Worm (Caenorhabditis elegans): ENCODE measurements around the gene cpi-1.

cpi-1 gene

DNA sequence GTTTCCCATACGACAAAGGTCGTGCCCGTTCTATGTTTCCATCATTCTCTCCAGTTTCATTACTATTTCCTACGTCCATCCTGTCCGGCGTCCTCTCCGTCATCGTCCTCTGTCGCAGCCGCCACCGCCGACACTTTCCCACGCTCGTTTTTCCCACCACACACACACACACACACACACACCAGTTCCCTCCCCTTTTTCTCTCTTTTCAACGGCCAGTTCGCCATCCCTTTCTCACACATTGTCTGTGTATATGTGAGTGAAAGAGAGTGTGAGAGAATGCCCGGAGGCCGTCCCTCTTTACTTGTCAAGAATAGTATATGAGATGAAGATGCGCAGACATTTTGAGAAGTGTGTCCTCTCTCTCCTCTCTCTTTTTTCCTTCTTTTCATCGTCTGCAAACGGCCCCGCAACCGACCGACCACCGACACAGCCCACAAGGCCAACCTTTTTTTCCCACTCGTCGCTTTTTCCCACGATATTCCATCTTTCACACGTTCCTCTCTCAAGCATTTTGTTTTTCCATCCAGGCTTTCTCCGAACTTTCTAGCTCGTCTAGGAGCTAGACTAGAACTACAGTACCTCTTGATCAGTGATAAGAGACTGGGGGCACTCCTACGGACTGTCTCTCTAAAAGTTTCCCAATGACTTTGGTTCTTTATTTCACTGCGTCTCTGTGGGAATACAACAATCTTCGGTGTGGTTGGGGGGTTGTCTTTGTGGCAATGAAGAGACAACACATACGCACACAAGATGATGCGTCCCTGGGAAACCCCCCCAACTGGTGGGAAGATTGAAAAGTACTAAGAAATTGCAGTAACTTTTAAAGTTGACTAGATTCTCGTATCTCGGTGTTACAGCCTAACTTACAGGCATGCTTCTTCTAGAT lies 3.8 kb upstream of the cpi-1 start (continued):
- TF ChIP-seq hrde-1 (tag; optimal IDR thresholded peaks at IDR 0.05; ENCODE audit: borderline replicate concordance) (no peak), ztf-3 (GFP tag; optimal IDR thresholded peaks at IDR 0.05) (peak; percentile 58), chd-7 (tag; optimal IDR thresholded peaks at IDR 0.05) (peak; percentile 53), somi-1 (GFP tag; optimal IDR thresholded peaks at IDR 0.05) (peak; percentile 66), atf-7 (tag; optimal IDR thresholded peaks at IDR 0.05) (peak; percentile 81), ceh-40 (GFP tag; IDR thresholded peaks at IDR 0.05) (no peak), him-1 (tag; optimal IDR thresholded peaks at IDR 0.05) (no peak), nhr-120 (GFP tag; IDR thresholded peaks at IDR 0.05) (no peak), hmg-20 (GFP tag; IDR thresholded peaks at IDR 0.05) (0 out of 2 replicates have a peak, but pooled peaks have one; percentile 9), attf-3 (GFP tag; conservative IDR thresholded peaks at IDR 0.05) (no peak), nhr-80 (tag; optimal IDR thresholded peaks at IDR 0.05) (peak; percentile 97), die-1 (tag; optimal IDR thresholded peaks at IDR 0.05) (peak; percentile 48), aptf-2 (GFP tag; conservative IDR thresholded peaks at IDR 0.05) (0 out of 2 replicates have a peak, but pooled peaks have one; percentile 54), F23B12.7 (tag; optimal IDR thresholded peaks at IDR 0.05; ENCODE audit: insufficient read depth) (no peak), F57C9.4 (tag; optimal IDR thresholded peaks at IDR 0.05) (no peak), rcor-1 (GFP tag; IDR thresholded peaks at IDR 0.05) (0 out of 2 replicates have a peak, but pooled peaks have one; percentile 35), mes-4 (tag; optimal IDR thresholded peaks at IDR 0.05) (no peak), hlh-26 (GFP tag; conservative IDR thresholded peaks at IDR 0.05) (no peak), attf-6 (GFP tag; IDR thresholded peaks at IDR 0.05) (no peak), madf-3 (GFP tag; IDR thresholded peaks at IDR 0.05) (no peak), egl-44 (GFP tag; IDR thresholded peaks at IDR 0.05) (peak; percentile 74), lin-35 (GFP tag; optimal IDR thresholded peaks at IDR 0.05) (peak in 1 of 3 experiments; percentile 21), gei-17 (GFP tag; optimal IDR thresholded peaks at IDR 0.05) (no peak), lsl-1 (GFP tag; optimal IDR thresholded peaks at IDR 0.05) (no peak), Y56A3A.18 (GFP tag; IDR thresholded peaks at IDR 0.05) (0 out of 2 replicates have a peak, but pooled peaks have one; percentile 65), B0019.2 (GFP tag; conservative IDR thresholded peaks at IDR 0.05) (no peak), ztf-25 (GFP tag; IDR thresholded peaks at IDR 0.05) (no peak), B0035.1 (tag; optimal IDR thresholded peaks at IDR 0.05) (no peak), F39B2.1 (GFP tag; IDR thresholded peaks at IDR 0.05) (no peak), cebp-1 (GFP tag; IDR thresholded peaks at IDR 0.05) (peak; percentile 63; the same call in 1 of the 2 replicates), cebp-1 (tag; optimal IDR thresholded peaks at IDR 0.05) (peak; percentile 73), ztf-28 (GFP tag; IDR thresholded peaks at IDR 0.05) (no peak), snpc-3.4 (tag; optimal IDR thresholded peaks at IDR 0.05) (no peak), zim-3 (tag; optimal IDR thresholded peaks at IDR 0.05) (no peak), T26A5.8 (tag; optimal IDR thresholded peaks at IDR 0.05) (no peak), lin-40 (tag; optimal IDR thresholded peaks at IDR 0.05) (peak; percentile 67), let-526 (GFP tag; IDR thresholded peaks at IDR 0.05) (no peak), mel-28 (tag; optimal IDR thresholded peaks at IDR 0.05; ENCODE audit: borderline replicate concordance) (no peak), F22D6.2 (tag; optimal IDR thresholded peaks at IDR 0.05) (no peak), pha-4 (tag; optimal IDR thresholded peaks at IDR 0.05) (no peak), rpc-1 (optimal IDR thresholded peaks at IDR 0.05) (no peak), rpc-1 (tag; optimal IDR thresholded peaks at IDR 0.05) (no peak), ZK185.1 (tag; optimal IDR thresholded peaks at IDR 0.05; ENCODE audit: poor library complexity, severe bottlenecking) (peak; percentile 61), ztf-26 (tag; optimal IDR thresholded peaks at IDR 0.05) (peak; percentile 36), Y95B8A.8 (GFP tag; IDR thresholded peaks at IDR 0.05) (no peak), pbrm-1 (GFP tag; IDR thresholded peaks at IDR 0.05) (peak; percentile 78), ekl-4 (GFP tag; IDR thresholded peaks at IDR 0.05) (peak; percentile 34; the same call in 1 of the 2 replicates)

Measured in whole organism, young adult.